Fruit fly (Drosophila melanogaster) whole organism, embryonic: ENCODE measurements around the gene CG9948.

Source experiments
- Asciz ChIP-seq: fragments of 200-800 bp; sonication (Bioruptor generic); optimal IDR thresholded peaks from 2 replicates; lab custom pipeline; 2017; ENCODE audit warnings: missing biosample characterization, mild to moderate bottlenecking, missing genetic modification characterization, missing genetic modification reagents
- Bgb ChIP-seq: fragments of 200-800 bp; sonication (Bioruptor generic); IDR thresholded peaks from 2 replicates; pipeline ENCODE4 v1.3.6; 2022; ENCODE audit warnings: missing biosample characterization, missing genetic modification characterization; ENCODE audit not compliant: partially characterized antibody
- CG11456 ChIP-seq: fragments of 200-800 bp; sonication (Bioruptor generic); IDR thresholded peaks from 3 replicates; pipeline ENCODE4 v1.3.6; 2022; ENCODE audit warnings: missing biosample characterization, missing genetic modification characterization
- CG11560 ChIP-seq: fragments of 200-800 bp; sonication (Bioruptor generic); IDR thresholded peaks from 3 replicates; pipeline ENCODE4 v1.3.6; 2022; ENCODE audit warnings: missing biosample characterization, missing genetic modification characterization
- CG12391 ChIP-seq: fragments of 200-800 bp; sonication (Bioruptor generic); optimal IDR thresholded peaks from 3 replicates; lab custom pipeline; 2018; ENCODE audit warnings: missing biosample characterization, mild to moderate bottlenecking, missing genetic modification characterization, moderate library complexity
- CG15269 ChIP-seq: fragments of 200-800 bp; sonication (Bioruptor generic); optimal IDR thresholded peaks from 2 replicates; lab custom pipeline; 2018; ENCODE audit warnings: missing biosample characterization, mild to moderate bottlenecking, missing genetic modification characterization, moderate library complexity
- CG1529 ChIP-seq: fragments of 200-800 bp; sonication (Bioruptor generic); optimal IDR thresholded peaks from 3 replicates; lab custom pipeline; 2018; ENCODE audit warnings: missing biosample characterization, missing genetic modification characterization
- CG15514 ChIP-seq: fragments of 200-800 bp; sonication (Bioruptor generic); optimal IDR thresholded peaks from 3 replicates; lab custom pipeline; 2017; ENCODE audit warnings: missing biosample characterization, missing genetic modification characterization, mild to moderate bottlenecking, moderate library complexity, missing genetic modification reagents
- CG15601 ChIP-seq: fragments of 200-800 bp; sonication (Bioruptor generic); optimal IDR thresholded peaks from 3 replicates; lab custom pipeline; 2019; ENCODE audit warnings: missing biosample characterization, mild to moderate bottlenecking, missing genetic modification characterization, moderate library complexity
- CG17328 ChIP-seq: fragments of 200-800 bp; sonication (Bioruptor generic); IDR thresholded peaks from 2 replicates; pipeline ENCODE4 v1.3.6; 2022; ENCODE audit warnings: missing biosample characterization, missing genetic modification characterization
- CG1832 ChIP-seq: fragments of 200-800 bp; sonication (Bioruptor generic); optimal IDR thresholded peaks from 2 replicates; lab custom pipeline; 2017; ENCODE audit warnings: missing biosample characterization, mild to moderate bottlenecking, missing genetic modification characterization, inconsistent platforms
- CG2875 ChIP-seq: fragments of 200-800 bp; sonication (Bioruptor generic); optimal IDR thresholded peaks from 2 replicates; lab custom pipeline; 2017; ENCODE audit warnings: missing biosample characterization, mild to moderate bottlenecking, missing genetic modification characterization, missing genetic modification reagents
- CG33557 ChIP-seq: fragments of 200-800 bp; sonication (Bioruptor generic); optimal IDR thresholded peaks from 2 replicates; lab custom pipeline; 2019; ENCODE audit warnings: missing biosample characterization, mild to moderate bottlenecking, missing genetic modification characterization, moderate library complexity
- CG6791 ChIP-seq: fragments of 200-800 bp; sonication (Bioruptor generic); IDR thresholded peaks from 3 replicates; pipeline ENCODE4 v1.3.6; 2022; ENCODE audit warnings: missing biosample characterization, missing genetic modification characterization; ENCODE audit not compliant: partially characterized antibody
- CG7786 ChIP-seq: fragments of 200-800 bp; sonication (Bioruptor generic); optimal IDR thresholded peaks from 2 replicates; lab custom pipeline; 2016; ENCODE audit warnings: missing biosample characterization, missing genetic modification characterization
- CG8290 ChIP-seq, 3 experiments: fragments of 200-800 bp; sonication (Bioruptor generic); optimal IDR thresholded peaks; 2 replicates each; lab custom pipeline; 2016 to 2019; ENCODE audit warnings: missing biosample characterization in 3 of 3, missing genetic modification characterization in 3 of 3, mild to moderate bottlenecking in 2 of 3, moderate library complexity in 1 of 3
- CG9437 ChIP-seq: fragments of 200-800 bp; sonication (Bioruptor generic); optimal IDR thresholded peaks from 2 replicates; lab custom pipeline; 2018; ENCODE audit warnings: missing biosample characterization, mild to moderate bottlenecking, missing genetic modification characterization
- Chrac-16 ChIP-seq: fragments of 200-800 bp; sonication (Bioruptor generic); optimal IDR thresholded peaks from 3 replicates; lab custom pipeline; 2016; ENCODE audit warnings: missing biosample characterization, missing genetic modification characterization
- Dip2 ChIP-seq: fragments of 200-800 bp; sonication (Bioruptor generic); IDR thresholded peaks from 2 replicates; pipeline ENCODE4 v1.3.6; 2022; ENCODE audit warnings: missing biosample characterization, missing genetic modification characterization
- Kr ChIP-seq: fragments of 200-800 bp; sonication (Bioruptor generic); optimal IDR thresholded peaks from 2 replicates; lab custom pipeline; 2017; ENCODE audit warnings: missing biosample characterization, mild to moderate bottlenecking, missing genetic modification characterization
- Mad ChIP-seq: fragments of 200-800 bp; sonication (Bioruptor generic); optimal IDR thresholded peaks from 2 replicates; lab custom pipeline; 2016; ENCODE audit warnings: missing biosample characterization, missing genetic modification characterization
- Med ChIP-seq: fragments of 200-800 bp; sonication (Bioruptor generic); peaks from one replicate; lab custom pipeline; 2016; ENCODE audit warnings: missing biosample characterization, missing genetic modification characterization, mild to moderate bottlenecking, inconsistent platforms, moderate library complexity
- Oli ChIP-seq: fragments of 200-800 bp; sonication (Bioruptor generic); optimal IDR thresholded peaks from 2 replicates; lab custom pipeline; 2018; ENCODE audit warnings: missing biosample characterization, mild to moderate bottlenecking, missing genetic modification characterization, moderate library complexity
- Sox100B ChIP-seq: fragments of 200-800 bp; sonication (Bioruptor generic); optimal IDR thresholded peaks from 3 replicates; lab custom pipeline; 2018; ENCODE audit warnings: missing biosample characterization, mild to moderate bottlenecking, missing genetic modification characterization
- Xbp1 ChIP-seq: fragments of 200-800 bp; sonication (Bioruptor generic); optimal IDR thresholded peaks from 3 replicates; lab custom pipeline; 2016; ENCODE audit warnings: missing biosample characterization, mild to moderate bottlenecking, missing genetic modification characterization
- Xrp1 ChIP-seq: fragments of 200-800 bp; sonication (Bioruptor generic); IDR thresholded peaks from 2 replicates; pipeline ENCODE4 v1.3.6; 2022; ENCODE audit warnings: missing biosample characterization, missing genetic modification characterization
- az2 ChIP-seq: fragments of 200-800 bp; sonication (Bioruptor generic); optimal IDR thresholded peaks from 3 replicates; lab custom pipeline; 2016; ENCODE audit warnings: missing biosample characterization, missing genetic modification characterization
- bbx ChIP-seq: fragments of 200-800 bp; sonication (Bioruptor generic); IDR thresholded peaks from 2 replicates; pipeline ENCODE4 v1.3.6; 2022; ENCODE audit warnings: missing biosample characterization, missing genetic modification characterization; ENCODE audit not compliant: partially characterized antibody
- bsh ChIP-seq, 2 experiments: fragments of 200-800 bp; sonication (Bioruptor generic); optimal IDR thresholded peaks; 2 replicates each; lab custom pipeline; 2017 to 2018; ENCODE audit warnings: mild to moderate bottlenecking in 2 of 2, missing biosample characterization in 2 of 2, missing genetic modification characterization in 2 of 2, moderate library complexity in 1 of 2
- dmrt11E ChIP-seq: fragments of 200-800 bp; sonication (Bioruptor generic); optimal IDR thresholded peaks from 3 replicates; lab custom pipeline; 2018; ENCODE audit warnings: missing biosample characterization, mild to moderate bottlenecking, missing genetic modification characterization, moderate library complexity
- dpn ChIP-seq, 2 experiments: fragments of 200-800 bp; sonication (Bioruptor generic); optimal IDR thresholded peaks; 3 replicates each; lab custom pipeline; 2016; ENCODE audit warnings: missing biosample characterization in 2 of 2, missing genetic modification characterization in 2 of 2
- dysf ChIP-seq: fragments of 200-800 bp; sonication (Bioruptor generic); IDR thresholded peaks from 3 replicates; pipeline ENCODE4 v1.3.6; 2022; ENCODE audit warnings: missing biosample characterization, missing genetic modification characterization
- fd3F ChIP-seq: fragments of 200-800 bp; sonication (Bioruptor generic); optimal IDR thresholded peaks from 2 replicates; lab custom pipeline; 2018; ENCODE audit warnings: missing biosample characterization, mild to moderate bottlenecking, missing genetic modification characterization, moderate library complexity
- grau ChIP-seq: fragments of 200-800 bp; optimal IDR thresholded peaks from 3 replicates; lab custom pipeline; 2019; ENCODE audit warnings: missing biosample characterization, mild to moderate bottlenecking, missing genetic modification characterization, moderate library complexity
- hth ChIP-seq: fragments of >200 bp; optimal IDR thresholded peaks from 2 replicates; lab custom pipeline; 2017; ENCODE audit warnings: inconsistent platforms
- lilli ChIP-seq: fragments of 200-800 bp; sonication (Bioruptor generic); optimal IDR thresholded peaks from 3 replicates; lab custom pipeline; 2016; ENCODE audit warnings: missing biosample characterization, missing genetic modification characterization
- lmd ChIP-seq: fragments of 200-800 bp; sonication (Bioruptor generic); IDR thresholded peaks from 2 replicates; pipeline ENCODE4 v1.3.6; 2022; ENCODE audit warnings: missing biosample characterization, missing genetic modification characterization
- lov ChIP-seq, 2 experiments: fragments of 200-800 bp in 1 of 2; fragments of >200 bp in 1 of 2; sonication (Bioruptor generic) in 1 of 2; IDR thresholded peaks in 1 of 2; optimal IDR thresholded peaks in 1 of 2; 2 replicates in 1 of 2; 3 replicates in 1 of 2; pipeline versions ENCODE4 v1.3.6 to Lab custom; 2017 to 2022; ENCODE audit warnings: missing biosample characterization in 1 of 2, missing genetic modification characterization in 1 of 2
- mirr ChIP-seq: fragments of 200-800 bp; sonication (Bioruptor generic); optimal IDR thresholded peaks from 3 replicates; lab custom pipeline; 2018; ENCODE audit warnings: missing biosample characterization, mild to moderate bottlenecking, missing genetic modification characterization
- nom ChIP-seq: fragments of 200-800 bp; sonication (Bioruptor generic); optimal IDR thresholded peaks from 2 replicates; lab custom pipeline; 2017; ENCODE audit warnings: missing biosample characterization, missing genetic modification characterization, mild to moderate bottlenecking, moderate library complexity, missing genetic modification reagents
- peb ChIP-seq: fragments of 200-800 bp; sonication (Bioruptor generic); IDR thresholded peaks from 2 replicates; pipeline ENCODE4 v1.3.6; 2022; ENCODE audit warnings: missing biosample characterization, missing genetic modification characterization
- phol ChIP-seq: fragments of 200-800 bp; sonication (Bioruptor generic); optimal IDR thresholded peaks from 3 replicates; lab custom pipeline; 2018; ENCODE audit warnings: missing biosample characterization, mild to moderate bottlenecking, missing genetic modification characterization, moderate library complexity
- salm ChIP-seq: fragments of 200-800 bp; sonication (Bioruptor generic); optimal IDR thresholded peaks from 2 replicates; lab custom pipeline; 2018; ENCODE audit warnings: missing biosample characterization, mild to moderate bottlenecking, missing genetic modification characterization
- sens ChIP-seq: fragments of 200-800 bp; sonication (Bioruptor generic); peaks from one replicate; lab custom pipeline; 2016; ENCODE audit warnings: missing biosample characterization, missing genetic modification characterization
- seq ChIP-seq: fragments of 200-800 bp; sonication (Bioruptor generic); IDR thresholded peaks from 2 replicates; pipeline ENCODE4 v1.3.6; 2022; ENCODE audit warnings: missing biosample characterization, missing genetic modification characterization
- slp2 ChIP-seq: fragments of 200-800 bp; sonication (Bioruptor generic); optimal IDR thresholded peaks from 2 replicates; lab custom pipeline; 2016; ENCODE audit warnings: missing biosample characterization, missing genetic modification characterization
- sr ChIP-seq: fragments of 200-800 bp; sonication (Bioruptor generic); IDR thresholded peaks from 3 replicates; pipeline ENCODE4 v1.3.6; 2022; ENCODE audit warnings: missing biosample characterization, missing genetic modification characterization
- stwl ChIP-seq: fragments of 200-800 bp; sonication (Bioruptor generic); optimal IDR thresholded peaks from 3 replicates; lab custom pipeline; 2018; ENCODE audit warnings: missing biosample characterization, mild to moderate bottlenecking, missing genetic modification characterization, moderate library complexity

Gene CG9948

dm6 chr3L:6978030-6978683 is 22.4 kb downstream of the CG9948 start (continued):
- TF ChIP-seq fd3F (no peak), CG15601 (tag; lab: Kevin White, UChicago) (no peak), seq (no peak), stwl (tag; lab: Kevin White, UChicago) (no peak), Sox100B (GFP tag; lab: Kevin White, UChicago) (no peak), bbx (no peak), CG9437 (GFP tag; lab: Kevin White, UChicago) (no peak), Xbp1 (GFP tag; lab: Kevin White, UChicago) (peak; percentile 12), CG1832 (GFP tag; lab: Kevin White, UChicago) (no peak), Bgb (no peak), lilli (peak; percentile 16), Chrac-16 (peak; percentile 31), dmrt11E (tag; lab: Kevin White, UChicago) (peak; percentile 27), Xrp1 (peak; percentile 31; the same call in 1 of the 2 replicates), bsh (GFP tag; optimal IDR thresholded peaks at IDR 0.05; lab: Kevin White, UChicago) (peak in 1 of 2 experiments; percentile 43), Med (GFP tag; lab: Kevin White, UChicago) (peak; percentile 72), phol (tag; lab: Kevin White, UChicago) (no peak), CG2875 (GFP tag; lab: Kevin White, UChicago) (no peak), CG12391 (tag; lab: Kevin White, UChicago) (peak; percentile 16), hth (lab: Kevin White, UChicago) (no peak), mirr (no peak), Dip2 (no peak), CG17328 (peak; percentile 14; the same call in 1 of the 2 replicates), salm (no peak), sens (peak; percentile 92), sr (GFP tag; lab: Robert Waterston, UW) (no peak), CG11560 (tag; lab: Robert Waterston, UW) (no peak), peb (GFP tag; lab: Robert Waterston, UW) (0 out of 2 replicates have a peak, but pooled peaks have one; percentile 10), CG11456 (GFP tag; lab: Robert Waterston, UW) (no peak), CG15269 (peak; percentile 3), Asciz (no peak), CG6791 (no peak), grau (peak; percentile 88), Kr (GFP tag; lab: Kevin White, UChicago) (no peak), lov (optimal IDR thresholded peaks at IDR 0.05; lab: Kevin White, UChicago) (no peak), lov (GFP tag; IDR thresholded peaks at IDR 0.05; lab: Robert Waterston, UW) (no peak), CG15514 (no peak), nom (no peak), lmd (GFP tag; lab: Robert Waterston, UW) (peak; percentile 34; the same call in 1 of the 2 replicates), dpn (GFP tag; optimal IDR thresholded peaks at IDR 0.05; lab: Kevin White, UChicago) (peak in 1 of 2 experiments; percentile 3), dysf (0 out of 3 replicates have a peak, but pooled peaks have one; percentile 29), CG33557 (GFP tag; lab: Kevin White, UChicago) (peak; percentile 16), CG8290 (GFP tag; optimal IDR thresholded peaks at IDR 0.05; lab: Kevin White, UChicago) (no peak), CG8290 (tag; optimal IDR thresholded peaks at IDR 0.05; lab: Kevin White, UChicago) (no peak), Mad (GFP tag; lab: Kevin White, UChicago) (no peak), slp2 (GFP tag; lab: Kevin White, UChicago) (peak; percentile 13), Oli (tag; lab: Kevin White, UChicago) (peak; percentile 31), az2 (GFP tag; lab: Kevin White, UChicago) (peak; percentile 22), CG7786 (no peak), CG1529 (GFP tag; lab: Kevin White, UChicago) (no peak)
